Worm (Caenorhabditis elegans): ENCODE data around the gene ostb-1.

ce11 chrII:7845571-7846236 lies 18.6 kb upstream of the ostb-1 start, which contains the start of gene T09A5.4:
- TF ChIP-seq die-1 (tag; optimal IDR thresholded peaks at IDR 0.05) (no peak), pha-4 (tag; optimal IDR thresholded peaks at IDR 0.05) (no peak), somi-1 (GFP tag; optimal IDR thresholded peaks at IDR 0.05) (no peak), unc-62 (GFP tag; optimal IDR thresholded peaks at IDR 0.05) (no peak), fkh-3 (tag; optimal IDR thresholded peaks at IDR 0.05) (no peak)
